Worm (Caenorhabditis elegans) whole organism, young adult: ENCODE results near the gene imp-2.

Experiments
- B0019.2 ChIP-seq: fragments of 200-800 bp; sonication (Bioruptor generic); conservative IDR thresholded peaks from 2 replicates; pipeline ENCODE4 v1.3.6; 2022; ENCODE audit warnings: missing genetic modification reagents, missing genetic modification characterization, missing compliant biosample characterization
- B0261.1 ChIP-seq: sonication (generic microtip); optimal IDR thresholded peaks from 2 replicates; lab custom pipeline; 2016; ENCODE audit warnings: mild to moderate bottlenecking, missing genetic modification characterization, moderate library complexity, missing compliant biosample characterization
- F22D6.2 ChIP-seq: sonication (generic microtip); optimal IDR thresholded peaks from 2 replicates; lab custom pipeline; 2016; ENCODE audit warnings: mild to moderate bottlenecking, missing genetic modification characterization, missing compliant biosample characterization
- F39B2.1 ChIP-seq: fragments of 200-800 bp; sonication (Bioruptor generic); IDR thresholded peaks from 2 replicates; pipeline ENCODE4 v1.3.6; 2022; ENCODE audit warnings: missing genetic modification reagents, missing genetic modification characterization, missing compliant biosample characterization
- F55B11.4 ChIP-seq: sonication (generic microtip); optimal IDR thresholded peaks from 2 replicates; lab custom pipeline; 2016; ENCODE audit warnings: missing compliant biosample characterization, missing genetic modification characterization, borderline replicate concordance; ENCODE audit not compliant: insufficient read depth
- F57A8.1 ChIP-seq: fragments of 200-800 bp; sonication (Bioruptor generic); optimal IDR thresholded peaks from 2 replicates; lab custom pipeline; 2018; ENCODE audit warnings: mild to moderate bottlenecking, missing genetic modification characterization, moderate library complexity, missing compliant biosample characterization
- K11D2.4 ChIP-seq: fragments of 200-800 bp; sonication (Bioruptor generic); IDR thresholded peaks from 2 replicates; pipeline ENCODE4 v1.3.6; 2022; ENCODE audit warnings: missing genetic modification reagents, missing genetic modification characterization, missing compliant biosample characterization
- K12H6.12 ChIP-seq: fragments of 200-800 bp; sonication (Bioruptor generic); optimal IDR thresholded peaks from 2 replicates; lab custom pipeline; 2018; ENCODE audit warnings: mild to moderate bottlenecking, missing genetic modification characterization, missing compliant biosample characterization
- ama-1 ChIP-seq, 3 experiments: fragments of 150-350 bp in 1 of 3; sonication (generic microtip) in 2 of 3; optimal IDR thresholded peaks; 2 replicates each; lab custom pipeline; 2014 to 2018; ENCODE audit warnings: missing biosample characterization in 2 of 3, missing genetic modification characterization in 2 of 3, missing genetic modification reagents in 2 of 3
- aptf-2 ChIP-seq: fragments of 200-800 bp; sonication (Bioruptor generic); conservative IDR thresholded peaks from 2 replicates; pipeline ENCODE4 v1.3.6; 2022; ENCODE audit warnings: missing genetic modification reagents, missing genetic modification characterization, missing compliant biosample characterization
- atf-7 ChIP-seq: sonication (generic microtip); optimal IDR thresholded peaks from 2 replicates; lab custom pipeline; 2017; ENCODE audit warnings: mild to moderate bottlenecking, missing genetic modification characterization, missing compliant biosample characterization
- attf-3 ChIP-seq: fragments of 200-800 bp; sonication (Bioruptor generic); conservative IDR thresholded peaks from 2 replicates; pipeline ENCODE4 v1.3.6; 2022; ENCODE audit warnings: missing genetic modification reagents, missing genetic modification characterization, missing compliant biosample characterization
- bed-1 ChIP-seq: fragments of 200-800 bp; sonication (Bioruptor generic); IDR thresholded peaks from 2 replicates; pipeline ENCODE4 v1.3.6; 2022; ENCODE audit warnings: missing genetic modification reagents, missing genetic modification characterization, missing compliant biosample characterization
- ccch-3 ChIP-seq: fragments of 200-800 bp; sonication (Bioruptor generic); optimal IDR thresholded peaks from 2 replicates; lab custom pipeline; 2018; ENCODE audit warnings: mild to moderate bottlenecking, missing genetic modification characterization, missing compliant biosample characterization
- ceh-27 ChIP-seq: fragments of 200-800 bp; sonication (Bioruptor generic); optimal IDR thresholded peaks from 2 replicates; lab custom pipeline; 2018; ENCODE audit warnings: mild to moderate bottlenecking, missing genetic modification characterization, moderate library complexity, missing compliant biosample characterization
- ceh-79 ChIP-seq: sonication (generic microtip); optimal IDR thresholded peaks from 2 replicates; lab custom pipeline; 2017; ENCODE audit warnings: mild to moderate bottlenecking, missing genetic modification characterization, missing compliant biosample characterization
- dpl-1 ChIP-seq: fragments of 150-350 bp; optimal IDR thresholded peaks from 2 replicates; lab custom pipeline; 2014; ENCODE audit warnings: missing biosample characterization, missing genetic modification reagents, missing genetic modification characterization
- efl-1 ChIP-seq: fragments of 150-350 bp; optimal IDR thresholded peaks from 2 replicates; lab custom pipeline; 2014; ENCODE audit warnings: missing biosample characterization, missing genetic modification reagents, missing genetic modification characterization
- egl-44 ChIP-seq: fragments of 200-800 bp; sonication (Bioruptor generic); IDR thresholded peaks from 2 replicates; pipeline ENCODE4 v1.3.6; 2022; ENCODE audit warnings: missing genetic modification reagents, missing genetic modification characterization, missing compliant biosample characterization
- egrh-3 ChIP-seq: fragments of 200-800 bp; sonication (Bioruptor generic); IDR thresholded peaks from 2 replicates; pipeline ENCODE4 v1.3.6; 2022; ENCODE audit warnings: missing genetic modification reagents, missing genetic modification characterization, missing compliant biosample characterization
- gei-17 ChIP-seq: fragments of 200-800 bp; sonication (Bioruptor generic); optimal IDR thresholded peaks from 2 replicates; lab custom pipeline; 2018; ENCODE audit warnings: mild to moderate bottlenecking, missing genetic modification characterization, missing compliant biosample characterization
- him-1 ChIP-seq: sonication (generic microtip); optimal IDR thresholded peaks from 2 replicates; lab custom pipeline; 2016; ENCODE audit warnings: missing genotype, missing genetic modification reagents, missing genetic modification characterization, missing compliant biosample characterization
- hmg-1.2 ChIP-seq: fragments of 200-800 bp; sonication (Bioruptor generic); IDR thresholded peaks from 2 replicates; pipeline ENCODE4 v1.3.6; 2022; ENCODE audit warnings: missing genetic modification reagents, missing genetic modification characterization, missing compliant biosample characterization
- hsf-1 ChIP-seq: fragments of 200-800 bp; sonication (Bioruptor generic); IDR thresholded peaks from 2 replicates; pipeline ENCODE4 v1.3.6; 2022; ENCODE audit warnings: missing genetic modification reagents, missing genetic modification characterization, missing compliant biosample characterization
- lin-35 ChIP-seq, 3 experiments: fragments of 150-350 bp in 2 of 3; sonication (generic microtip) in 1 of 3; optimal IDR thresholded peaks; 2 replicates each; lab custom pipeline; 2014 to 2018; ENCODE audit warnings: missing biosample characterization in 3 of 3, missing genetic modification characterization in 3 of 3, missing genetic modification reagents in 3 of 3
- lsl-1 ChIP-seq: fragments of 200-800 bp; sonication (Bioruptor generic); optimal IDR thresholded peaks from 2 replicates; lab custom pipeline; 2018; ENCODE audit warnings: mild to moderate bottlenecking, missing genetic modification characterization, moderate library complexity, missing compliant biosample characterization
- lsy-27 ChIP-seq: sonication (generic microtip); optimal IDR thresholded peaks from 2 replicates; lab custom pipeline; 2017; ENCODE audit warnings: missing genetic modification characterization, mild to moderate bottlenecking, missing compliant biosample characterization, antibody characterized with exemption, missing genotype, borderline replicate concordance; ENCODE audit not compliant: insufficient read depth
- nfya-1 ChIP-seq: sonication (generic microtip); optimal IDR thresholded peaks from 2 replicates; lab custom pipeline; 2017; ENCODE audit warnings: antibody characterized with exemption, missing compliant biosample characterization, missing genetic modification characterization, borderline replicate concordance; ENCODE audit not compliant: insufficient read depth
- nhr-179 ChIP-seq: sonication (generic microtip); optimal IDR thresholded peaks from 2 replicates; lab custom pipeline; 2016; ENCODE audit warnings: mild to moderate bottlenecking, missing genetic modification characterization, missing compliant biosample characterization
- nhr-80 ChIP-seq: sonication (generic microtip); optimal IDR thresholded peaks from 2 replicates; lab custom pipeline; 2016; ENCODE audit warnings: missing genetic modification characterization, missing compliant biosample characterization
- nhr-90 ChIP-seq: sonication (generic microtip); optimal IDR thresholded peaks from 2 replicates; lab custom pipeline; 2016; ENCODE audit warnings: missing genotype, mild to moderate bottlenecking, missing genetic modification characterization, missing compliant biosample characterization
- pbrm-1 ChIP-seq: fragments of 200-800 bp; sonication (Bioruptor generic); IDR thresholded peaks from 2 replicates; pipeline ENCODE4 v1.3.6; 2022; ENCODE audit warnings: missing genetic modification reagents, missing genetic modification characterization, missing compliant biosample characterization
- pha-4 ChIP-seq: fragments of 150-350 bp; sonication (generic microtip); optimal IDR thresholded peaks from 2 replicates; lab custom pipeline; 2014; ENCODE audit warnings: missing biosample characterization, missing genetic modification reagents, missing genetic modification characterization
- rcor-1 ChIP-seq: fragments of 200-800 bp; sonication (Bioruptor generic); IDR thresholded peaks from 2 replicates; pipeline ENCODE4 v1.3.6; 2022; ENCODE audit warnings: missing genetic modification reagents, missing genetic modification characterization, missing compliant biosample characterization
- rec-8 ChIP-seq, 2 experiments: sonication (generic microtip); optimal IDR thresholded peaks; 2 replicates each; lab custom pipeline; 2016; ENCODE audit warnings: mild to moderate bottlenecking in 2 of 2, missing genetic modification characterization in 2 of 2, missing genetic modification reagents in 2 of 2, missing genotype in 2 of 2, missing biosample characterization in 1 of 2, missing compliant biosample characterization in 1 of 2, moderate library complexity in 1 of 2
- repo-1 ChIP-seq: sonication (generic microtip); optimal IDR thresholded peaks from 2 replicates; lab custom pipeline; 2017; ENCODE audit warnings: mild to moderate bottlenecking, missing genetic modification characterization, missing compliant biosample characterization
- rpc-1 ChIP-seq, 2 experiments: fragments of 150-350 bp in 1 of 2; sonication (generic microtip) in 1 of 2; optimal IDR thresholded peaks; 2 replicates each; lab custom pipeline; 2014 to 2018; ENCODE audit warnings: missing biosample characterization in 1 of 2, missing genetic modification characterization in 1 of 2, missing genetic modification reagents in 1 of 2, missing genotype in 1 of 2
- sdz-38 ChIP-seq: sonication (generic microtip); optimal IDR thresholded peaks from 2 replicates; lab custom pipeline; 2016; ENCODE audit warnings: missing genotype, missing genetic modification characterization, missing compliant biosample characterization
- sea-2 ChIP-seq: fragments of 200-800 bp; sonication (Bioruptor generic); IDR thresholded peaks from 2 replicates; pipeline ENCODE4 v1.3.6; 2022; ENCODE audit warnings: missing genetic modification characterization, missing compliant biosample characterization
- snpc-1.3 ChIP-seq: sonication (generic microtip); optimal IDR thresholded peaks from 2 replicates; lab custom pipeline; 2017; ENCODE audit warnings: missing genetic modification characterization, mild to moderate bottlenecking, missing compliant biosample characterization, antibody characterized with exemption, moderate library complexity, missing genotype, missing genetic modification reagents; ENCODE audit not compliant: insufficient read depth
- snpc-3.4 ChIP-seq: sonication (generic microtip); optimal IDR thresholded peaks from 2 replicates; lab custom pipeline; 2017; ENCODE audit warnings: missing genetic modification characterization, mild to moderate bottlenecking, missing compliant biosample characterization, antibody characterized with exemption, moderate library complexity, missing genotype, missing genetic modification reagents
- snpc-4 ChIP-seq, 5 experiments: fragments of 150-350 bp in 1 of 5; sonication (generic microtip) in 4 of 5; optimal IDR thresholded peaks; 2 replicates each; lab custom pipeline; 2014 to 2018; ENCODE audit warnings: missing genetic modification characterization in 5 of 5, missing biosample characterization in 3 of 5, antibody characterized with exemption in 2 of 5, mild to moderate bottlenecking in 2 of 5, missing compliant biosample characterization in 2 of 5, missing genotype in 2 of 5, moderate library complexity in 2 of 5, missing genetic modification reagents in 1 of 5
- unc-130 ChIP-seq: sonication (generic microtip); optimal IDR thresholded peaks from 2 replicates; lab custom pipeline; 2016; ENCODE audit warnings: missing genetic modification reagents, missing genetic modification characterization, missing compliant biosample characterization
- zfh-2 ChIP-seq: fragments of 200-800 bp; sonication (Bioruptor generic); conservative IDR thresholded peaks from 2 replicates; pipeline ENCODE4 v1.3.6; 2022; ENCODE audit warnings: missing genetic modification reagents, missing genetic modification characterization, missing compliant biosample characterization
- zim-3 ChIP-seq: sonication (generic microtip); optimal IDR thresholded peaks from 2 replicates; lab custom pipeline; 2017; ENCODE audit warnings: mild to moderate bottlenecking, missing genetic modification characterization, moderate library complexity, missing compliant biosample characterization
- ztf-26 ChIP-seq: sonication (generic microtip); optimal IDR thresholded peaks from 2 replicates; lab custom pipeline; 2017; ENCODE audit warnings: missing genetic modification characterization, missing compliant biosample characterization
- ztf-6 ChIP-seq: fragments of 200-800 bp; sonication (Bioruptor generic); IDR thresholded peaks from 2 replicates; pipeline ENCODE4 v1.3.6; 2022; ENCODE audit warnings: missing genetic modification reagents, missing genetic modification characterization, missing compliant biosample characterization

The imp-2 gene

ce11 chrIV:11109771-11110170 is 8.9 kb downstream of the imp-2 start, which contains the start of gene pigk-1 (continued):
- TF ChIP-seq ztf-26 (no peak), hmg-1.2 (GFP tag; lab: Robert Waterston, UW) (peak; percentile 37; the same call in 1 of the 2 replicates), F22D6.2 (tag; lab: Kevin White, UChicago) (no peak), gei-17 (GFP tag; lab: Kevin White, UChicago) (no peak), ccch-3 (GFP tag; lab: Kevin White, UChicago) (no peak), B0261.1 (no peak), rcor-1 (GFP tag; lab: Robert Waterston, UW) (peak; percentile 66; the same call in 1 of the 2 replicates), egrh-3 (GFP tag; lab: Robert Waterston, UW) (no peak), egl-44 (no peak), B0019.2 (GFP tag; lab: Robert Waterston, UW) (no peak), nfya-1 (tag; lab: Kevin White, UChicago) (no peak), F39B2.1 (GFP tag; lab: Robert Waterston, UW) (peak; percentile 83), rpc-1 (optimal IDR thresholded peaks at IDR 0.05; lab: Kevin White, UChicago) (no peak), rpc-1 (tag; optimal IDR thresholded peaks at IDR 0.05; lab: Kevin White, UChicago) (no peak), K12H6.12 (tag; lab: Kevin White, UChicago) (no peak), K11D2.4 (no peak), bed-1 (GFP tag; lab: Robert Waterston, UW) (peak; percentile 69; the same call in 1 of the 2 replicates), unc-130 (GFP tag; lab: Kevin White, UChicago) (peak; percentile 34), snpc-3.4 (tag; lab: Kevin White, UChicago) (peak; percentile 43), nhr-179 (tag; lab: Kevin White, UChicago) (no peak), rec-8 (tag; optimal IDR thresholded peaks at IDR 0.05; lab: Kevin White, UChicago) (no peak), him-1 (tag; lab: Kevin White, UChicago) (no peak), atf-7 (tag; lab: Kevin White, UChicago) (no peak), efl-1 (GFP tag; lab: Kevin White, UChicago) (peak; percentile 18), nhr-90 (tag; lab: Kevin White, UChicago) (no peak), ceh-27 (GFP tag; lab: Kevin White, UChicago) (peak; percentile 2), attf-3 (GFP tag; lab: Robert Waterston, UW) (no peak), zfh-2 (no peak), pbrm-1 (GFP tag; lab: Robert Waterston, UW) (no peak), aptf-2 (GFP tag; lab: Robert Waterston, UW) (no peak), lsl-1 (GFP tag; lab: Kevin White, UChicago) (peak; percentile 44), pha-4 (tag; lab: Kevin White, UChicago) (no peak), repo-1 (tag; lab: Kevin White, UChicago) (no peak), sdz-38 (tag; lab: Kevin White, UChicago) (no peak), hsf-1 (GFP tag; lab: Robert Waterston, UW) (peak; percentile 77), F57A8.1 (GFP tag; lab: Kevin White, UChicago) (no peak), ama-1 (optimal IDR thresholded peaks at IDR 0.05; lab: Kevin White, UChicago) (no peak), ama-1 (GFP tag; optimal IDR thresholded peaks at IDR 0.05; lab: Kevin White, UChicago) (peak in 1 of 2 experiments; percentile 30), ceh-79 (tag; lab: Kevin White, UChicago) (no peak), snpc-1.3 (peak; percentile 43), ztf-6 (GFP tag; lab: Robert Waterston, UW) (no peak), nhr-80 (tag; lab: Kevin White, UChicago) (no peak), lsy-27 (tag; lab: Kevin White, UChicago) (no peak), lin-35 (GFP tag; optimal IDR thresholded peaks at IDR 0.05; lab: Kevin White, UChicago) (no peak), zim-3 (tag; lab: Kevin White, UChicago) (no peak), sea-2 (no peak), F55B11.4 (tag; lab: Kevin White, UChicago) (no peak), snpc-4 (GFP tag; optimal IDR thresholded peaks at IDR 0.05; lab: Kevin White, UChicago) (no peak), snpc-4 (tag; optimal IDR thresholded peaks at IDR 0.05; lab: Kevin White, UChicago) (peak in 2 of 4 experiments; percentile 10 to 41), dpl-1 (no peak)
